Fruit fly (Drosophila melanogaster): Measurements from ENCODE around the gene CG4291.

The CG4291 gene

DNA sequence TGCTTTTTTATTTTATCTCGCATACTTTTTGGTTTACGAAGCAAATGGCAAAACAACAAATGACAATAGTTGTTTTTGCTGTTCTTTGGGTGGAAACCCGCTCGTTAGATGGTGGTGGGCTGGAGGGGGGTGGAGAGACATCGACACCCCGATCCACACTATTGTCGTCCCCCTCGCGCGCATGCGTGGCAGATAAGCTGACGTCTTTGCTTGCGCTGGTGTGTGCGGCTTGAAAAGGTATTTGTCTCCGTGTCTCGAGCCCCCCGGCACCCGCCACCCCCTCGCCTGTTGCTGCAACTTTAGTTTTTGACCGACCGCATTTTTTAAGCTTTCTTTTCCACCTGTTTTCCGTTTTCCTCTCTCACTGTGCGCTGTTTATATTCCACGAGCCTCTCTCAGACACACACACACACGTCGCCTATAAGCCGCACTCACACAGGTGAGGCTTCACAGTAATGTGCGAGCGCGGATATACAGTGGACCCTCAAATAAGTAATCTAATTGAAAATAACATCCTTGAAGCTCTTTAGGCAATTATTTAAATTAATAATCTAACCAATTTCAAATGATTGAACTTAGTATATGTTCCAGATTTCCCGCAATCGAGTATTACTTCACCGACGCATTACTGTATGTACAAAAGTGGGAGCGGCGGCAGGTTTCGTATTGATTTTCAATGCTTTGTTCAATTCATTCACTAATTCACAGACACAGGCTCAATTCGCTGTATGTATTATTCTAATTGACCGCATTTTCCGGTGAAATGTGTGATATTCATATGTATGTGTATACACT is 14.6 kb upstream of the CG4291 start:
- TF ChIP-seq Eip78C (GFP tag) (peak; percentile 98), CG10631 (GFP tag; optimal IDR thresholded peaks at IDR 0.05) (peak; percentile 93), topi (GFP tag; optimal IDR thresholded peaks at IDR 0.05) (peak; percentile 96), Ets96B (tag; optimal IDR thresholded peaks at IDR 0.05) (peak; percentile 87), achi (GFP tag; optimal IDR thresholded peaks at IDR 0.05) (peak; percentile 91), OdsH (GFP tag; optimal IDR thresholded peaks at IDR 0.05) (peak; percentile 93), CG32006 (GFP tag; optimal IDR thresholded peaks at IDR 0.05) (peak; percentile 96), CG8319 (GFP tag; optimal IDR thresholded peaks at IDR 0.05) (peak; percentile 82), Eip75B (GFP tag; optimal IDR thresholded peaks at IDR 0.05) (peak; percentile 93), Blimp-1 (GFP tag; optimal IDR thresholded peaks at IDR 0.05) (peak; percentile 74), eg (GFP tag; IDR thresholded peaks at IDR 0.05) (peak; percentile 97), CG11294 (GFP tag; IDR thresholded peaks at IDR 0.05) (peak; percentile 94), cyc (GFP tag; optimal IDR thresholded peaks at IDR 0.05) (peak; percentile 95), Sox14 (GFP tag; optimal IDR thresholded peaks at IDR 0.05) (peak; percentile 96), svp (GFP tag) (peak; percentile 98), CG6808 (GFP tag; optimal IDR thresholded peaks at IDR 0.05) (peak; percentile 84), dac (GFP tag; optimal IDR thresholded peaks at IDR 0.05) (peak; percentile 79), CG4318 (GFP tag; optimal IDR thresholded peaks at IDR 0.05) (peak; percentile 92), Hr39 (GFP tag; optimal IDR thresholded peaks at IDR 0.05) (peak; percentile 97), spab (GFP tag; optimal IDR thresholded peaks at IDR 0.05) (peak; percentile 78), CG34406 (GFP tag; optimal IDR thresholded peaks at IDR 0.05) (peak; percentile 91), CG11902 (GFP tag; optimal IDR thresholded peaks at IDR 0.05) (peak; percentile 92), CG6854 (GFP tag; optimal IDR thresholded peaks at IDR 0.05) (peak; percentile 68), acj6 (GFP tag; optimal IDR thresholded peaks at IDR 0.05) (peak; percentile 95), CG6163 (GFP tag; IDR thresholded peaks at IDR 0.05) (peak; percentile 97), esn (GFP tag; optimal IDR thresholded peaks at IDR 0.05) (peak; percentile 96), CG6276 (GFP tag; optimal IDR thresholded peaks at IDR 0.05) (peak; percentile 88), CG6792 (GFP tag; optimal IDR thresholded peaks at IDR 0.05) (peak; percentile 93), fkh (GFP tag; optimal IDR thresholded peaks at IDR 0.05) (peak; percentile 63), CG31627 (GFP tag; optimal IDR thresholded peaks at IDR 0.05) (peak; percentile 97), CG16779 (tag; optimal IDR thresholded peaks at IDR 0.05) (peak; percentile 80), Sox15 (GFP tag; optimal IDR thresholded peaks at IDR 0.05) (peak; percentile 92), CG8119 (GFP tag; IDR thresholded peaks at IDR 0.05) (peak; percentile 97), CG11762 (GFP tag; optimal IDR thresholded peaks at IDR 0.05; ENCODE audit: insufficient read depth) (peak; percentile 89), lz (GFP tag; optimal IDR thresholded peaks at IDR 0.05) (peak; percentile 96), Eip93F (GFP tag; optimal IDR thresholded peaks at IDR 0.05) (peak; percentile 91), Hr38 (GFP tag; optimal IDR thresholded peaks at IDR 0.05) (peak; percentile 80), fd85E (GFP tag; optimal IDR thresholded peaks at IDR 0.05) (peak; percentile 60), Hr4 (GFP tag; optimal IDR thresholded peaks at IDR 0.05) (peak; percentile 96), CG9139 (GFP tag; optimal IDR thresholded peaks at IDR 0.05) (peak; percentile 65), CG3919 (GFP tag; optimal IDR thresholded peaks at IDR 0.05) (peak; percentile 94), CG10669 (GFP tag; optimal IDR thresholded peaks at IDR 0.05) (peak; percentile 88), ss (GFP tag; optimal IDR thresholded peaks at IDR 0.05) (peak; percentile 64 to 88), CG7368 (GFP tag; optimal IDR thresholded peaks at IDR 0.05) (peak; percentile 90), fd59A (GFP tag; optimal IDR thresholded peaks at IDR 0.05) (peak; percentile 83), pdm3 (GFP tag; optimal IDR thresholded peaks at IDR 0.05) (peak; percentile 95), CG1621 (tag; optimal IDR thresholded peaks at IDR 0.05) (peak; percentile 84), Ets21C (GFP tag; optimal IDR thresholded peaks at IDR 0.05) (peak; percentile 94), CG3032 (tag; optimal IDR thresholded peaks at IDR 0.05) (peak; percentile 88), Gug (GFP tag; IDR thresholded peaks at IDR 0.05) (peak; percentile 94), Met (GFP tag; optimal IDR thresholded peaks at IDR 0.05) (peak; percentile 95)

Data from whole organism, prepupa.